Worm (Caenorhabditis elegans) whole organism, L2 larva: Measurements from ENCODE around the gene C05D11.1.

Source experiments
- ama-1 ChIP-seq: fragments of 150-350 bp; optimal IDR thresholded peaks from 2 replicates; lab custom pipeline; 2018; ENCODE audit warnings: inconsistent platforms
- blmp-1 ChIP-seq: sonication (generic microtip); optimal IDR thresholded peaks from 2 replicates; lab custom pipeline; 2017; ENCODE audit warnings: missing genetic modification characterization, mild to moderate bottlenecking, missing compliant biosample characterization, antibody characterized with exemption, moderate library complexity; ENCODE audit not compliant: insufficient read depth
- fos-1 ChIP-seq: fragments of 150-350 bp; optimal IDR thresholded peaks from 2 replicates; lab custom pipeline; 2014; ENCODE audit warnings: missing biosample characterization, missing genetic modification characterization
- lin-11 ChIP-seq: fragments of 150-350 bp; sonication (generic microtip); optimal IDR thresholded peaks from 2 replicates; lab custom pipeline; 2014; ENCODE audit warnings: missing biosample characterization, missing genetic modification characterization, inconsistent platforms, mixed read lengths
- lsy-2 ChIP-seq, 2 experiments: fragments of 150-350 bp in 1 of 2; sonication (generic microtip) in 1 of 2; optimal IDR thresholded peaks; 2 replicates each; lab custom pipeline; 2014 to 2017; ENCODE audit warnings: missing biosample characterization in 2 of 2, missing genetic modification characterization in 2 of 2
- mbf-1 ChIP-seq: sonication (generic microtip); optimal IDR thresholded peaks from 2 replicates; lab custom pipeline; 2017; ENCODE audit warnings: missing biosample characterization, missing genetic modification characterization
- nhr-77 ChIP-seq: fragments of 150-350 bp; optimal IDR thresholded peaks from 2 replicates; lab custom pipeline; 2014; ENCODE audit warnings: missing biosample characterization, missing genetic modification characterization
- snpc-4 ChIP-seq: fragments of 150-350 bp; optimal IDR thresholded peaks from 2 replicates; lab custom pipeline; 2014; ENCODE audit warnings: missing biosample characterization, missing genetic modification characterization
- unc-62 ChIP-seq: fragments of 150-350 bp; optimal IDR thresholded peaks from 2 replicates; lab custom pipeline; 2014; ENCODE audit warnings: missing biosample characterization, missing genetic modification reagents, missing genetic modification characterization

ce11 chrIII:6427205-6427604, 9.2 kb upstream of the C05D11.1 start, which contains the start of gene C05D11.8:
- TF ChIP-seq ama-1 (no peak), fos-1 (tag; lab: Kevin White, UChicago) (no peak), blmp-1 (no peak), mbf-1 (tag; lab: Kevin White, UChicago) (no peak), nhr-77 (no peak), unc-62 (GFP tag; lab: Kevin White, UChicago) (no peak), lin-11 (tag; lab: Kevin White, UChicago) (no peak), snpc-4 (no peak), lsy-2 (tag; optimal IDR thresholded peaks at IDR 0.05; lab: Kevin White, UChicago) (no peak)
